Worm (Caenorhabditis elegans): ENCODE data around the gene asp-9.

The asp-9 gene

ce11 chrIV:6185578-6185977 is at the start of gene asp-9:
asp-9 (plus strand) TSS chrIV:6185889.
- TF ChIP-seq pros-1 (tag; optimal IDR thresholded peaks at IDR 0.05): no peak
- peak; percentile 91 for TF ChIP-seq elt-2 (tag; optimal IDR thresholded peaks at IDR 0.05)
- TF ChIP-seq elt-4 (tag; optimal IDR thresholded peaks at IDR 0.05): no peak

ce11 chrIV:6140700-6141099 is 45.0 kb upstream of the asp-9 start:
- TF ChIP-seq zip-5 (tag; optimal IDR thresholded peaks at IDR 0.05) (no peak), C38D4.7 (GFP tag; optimal IDR thresholded peaks at IDR 0.05) (no peak), pros-1 (tag; optimal IDR thresholded peaks at IDR 0.05) (no peak), ceh-45 (GFP tag; IDR thresholded peaks at IDR 0.05) (no peak), C08G9.2 (tag; optimal IDR thresholded peaks at IDR 0.05) (no peak), che-1 (tag; optimal IDR thresholded peaks at IDR 0.05) (no peak), npax-4 (tag; optimal IDR thresholded peaks at IDR 0.05) (no peak), hlh-15 (tag; optimal IDR thresholded peaks at IDR 0.05) (no peak), madf-2 (tag; optimal IDR thresholded peaks at IDR 0.05) (no peak), unc-55 (GFP tag; optimal IDR thresholded peaks at IDR 0.05) (peak; percentile 46), fax-1 (tag; optimal IDR thresholded peaks at IDR 0.05) (no peak), pax-1 (tag; optimal IDR thresholded peaks at IDR 0.05) (no peak), hlh-30 (tag; optimal IDR thresholded peaks at IDR 0.05; ENCODE audit: insufficient read depth) (peak; percentile 35), ceh-30 (tag; optimal IDR thresholded peaks at IDR 0.05) (no peak), ama-1 (optimal IDR thresholded peaks at IDR 0.05) (no peak)

- TF ChIP-seq ceh-14 (tag; optimal IDR thresholded peaks at IDR 0.05): no peak
- TF ChIP-seq pros-1 (tag; optimal IDR thresholded peaks at IDR 0.05): no peak
- no peak for TF ChIP-seq ceh-30 (tag; optimal IDR thresholded peaks at IDR 0.05)
- TF ChIP-seq che-1 (tag; optimal IDR thresholded peaks at IDR 0.05): no peak
- TF ChIP-seq gmeb-2 (tag; optimal IDR thresholded peaks at IDR 0.05): no peak
- TF ChIP-seq nfya-1 (tag; optimal IDR thresholded peaks at IDR 0.05): no peak
- TF ChIP-seq C08G9.2 (tag; optimal IDR thresholded peaks at IDR 0.05): no peak
- no peak for TF ChIP-seq nhr-11 (tag; optimal IDR thresholded peaks at IDR 0.05)
- TF ChIP-seq dve-1 (tag; optimal IDR thresholded peaks at IDR 0.05): no peak
- TF ChIP-seq ttx-3 (tag; optimal IDR thresholded peaks at IDR 0.05): no peak
Observed at ce11 chrIV:6145984-6146383, 39.7 kb upstream of the asp-9 start.

- TF ChIP-seq pax-1 (tag; optimal IDR thresholded peaks at IDR 0.05): no peak
- no peak for TF ChIP-seq tbx-2 (tag; optimal IDR thresholded peaks at IDR 0.05)
- no peak for TF ChIP-seq gmeb-2 (tag; optimal IDR thresholded peaks at IDR 0.05)
- TF ChIP-seq ceh-18 (tag; optimal IDR thresholded peaks at IDR 0.05): no peak
- no peak for TF ChIP-seq ceh-34 (tag; optimal IDR thresholded peaks at IDR 0.05)
- no peak for TF ChIP-seq pag-3 (tag; optimal IDR thresholded peaks at IDR 0.05; ENCODE audit: borderline replicate concordance)
- TF ChIP-seq ceh-24 (tag; optimal IDR thresholded peaks at IDR 0.05): no peak
- no peak for TF ChIP-seq dmd-4 (tag; optimal IDR thresholded peaks at IDR 0.05; ENCODE audit: borderline replicate concordance)
- no peak for TF ChIP-seq ceh-48 (tag; optimal IDR thresholded peaks at IDR 0.05)
- TF ChIP-seq C38D4.7 (GFP tag; optimal IDR thresholded peaks at IDR 0.05): no peak
- no peak for TF ChIP-seq unc-42 (tag; optimal IDR thresholded peaks at IDR 0.05)
- no peak for TF ChIP-seq syd-9 (tag; optimal IDR thresholded peaks at IDR 0.05)
- no peak for TF ChIP-seq ceh-2 (tag; optimal IDR thresholded peaks at IDR 0.05)
- TF ChIP-seq pha-4 (tag; optimal IDR thresholded peaks at IDR 0.05): no peak
- no peak for TF ChIP-seq T23F11.4 (GFP tag; optimal IDR thresholded peaks at IDR 0.05)
Observed at ce11 chrIV:6149359-6149758, 36.3 kb upstream of the asp-9 start.

ce11 chrIV:6151513-6151912 is 34.2 kb upstream of the asp-9 start, which contains the start of gene C11D2.3:
C11D2.3 (plus strand) TSS chrIV:6151813.
- no peak for TF ChIP-seq madf-2 (tag; optimal IDR thresholded peaks at IDR 0.05)
- TF ChIP-seq ceh-6 (GFP tag; optimal IDR thresholded peaks at IDR 0.05): no peak
- TF ChIP-seq pqm-1 (tag; optimal IDR thresholded peaks at IDR 0.05): no peak
- no peak for TF ChIP-seq nhr-232 (tag; optimal IDR thresholded peaks at IDR 0.05)
- TF ChIP-seq zip-5 (tag; optimal IDR thresholded peaks at IDR 0.05): no peak
- TF ChIP-seq dve-1 (tag; optimal IDR thresholded peaks at IDR 0.05): no peak
- TF ChIP-seq syd-9 (tag; optimal IDR thresholded peaks at IDR 0.05): no peak
- no peak for TF ChIP-seq unc-55 (GFP tag; optimal IDR thresholded peaks at IDR 0.05)
- TF ChIP-seq pha-4 (tag; optimal IDR thresholded peaks at IDR 0.05): no peak
- TF ChIP-seq ets-4 (tag; optimal IDR thresholded peaks at IDR 0.05): no peak
- no peak for TF ChIP-seq dmd-4 (tag; optimal IDR thresholded peaks at IDR 0.05; ENCODE audit: borderline replicate concordance)
- TF ChIP-seq che-1 (tag; optimal IDR thresholded peaks at IDR 0.05): no peak
- TF ChIP-seq sox-4 (tag; optimal IDR thresholded peaks at IDR 0.05): no peak
- TF ChIP-seq ceh-24 (tag; optimal IDR thresholded peaks at IDR 0.05): no peak
- TF ChIP-seq ceh-14 (tag; optimal IDR thresholded peaks at IDR 0.05): no peak
- no peak for TF ChIP-seq unc-42 (tag; optimal IDR thresholded peaks at IDR 0.05)
- TF ChIP-seq ceh-34 (tag; optimal IDR thresholded peaks at IDR 0.05): no peak
